Worm (Caenorhabditis elegans) whole organism, late embryonic: ENCODE results near the gene srw-24.

Experiments
- C08G9.2 ChIP-seq: sonication (generic microtip); optimal IDR thresholded peaks from 2 replicates; lab custom pipeline; 2016; ENCODE audit warnings: mild to moderate bottlenecking, missing genetic modification characterization, moderate library complexity, missing compliant biosample characterization
- C38D4.7 ChIP-seq: fragments of 200-800 bp; sonication (Bioruptor generic); optimal IDR thresholded peaks from 2 replicates; lab custom pipeline; 2018; ENCODE audit warnings: mild to moderate bottlenecking, missing genetic modification characterization, moderate library complexity, missing compliant biosample characterization
- K02D7.2 ChIP-seq: sonication (generic microtip); optimal IDR thresholded peaks from 2 replicates; lab custom pipeline; 2017; ENCODE audit warnings: mild to moderate bottlenecking, missing genetic modification characterization, missing compliant biosample characterization
- T23F11.4 ChIP-seq: fragments of 200-800 bp; sonication (Bioruptor generic); optimal IDR thresholded peaks from 2 replicates; lab custom pipeline; 2018; ENCODE audit warnings: mild to moderate bottlenecking, missing genetic modification characterization, missing compliant biosample characterization
- ahr-1 ChIP-seq: sonication (generic microtip); optimal IDR thresholded peaks from 2 replicates; lab custom pipeline; 2016; ENCODE audit warnings: missing genetic modification characterization, missing compliant biosample characterization
- ama-1 ChIP-seq: fragments of 150-350 bp; optimal IDR thresholded peaks from 2 replicates; lab custom pipeline; 2014
- ceh-14 ChIP-seq: sonication (generic microtip); optimal IDR thresholded peaks from 2 replicates; lab custom pipeline; 2016; ENCODE audit warnings: missing genotype, missing genetic modification characterization, missing compliant biosample characterization
- ceh-18 ChIP-seq: sonication (generic microtip); optimal IDR thresholded peaks from 2 replicates; lab custom pipeline; 2016; ENCODE audit warnings: missing genetic modification characterization, missing compliant biosample characterization
- ceh-30 ChIP-seq: fragments of 150-350 bp; optimal IDR thresholded peaks from 2 replicates; lab custom pipeline; 2014; ENCODE audit warnings: missing biosample characterization, missing genetic modification characterization
- ceh-31 ChIP-seq: sonication (generic microtip); optimal IDR thresholded peaks from 2 replicates; lab custom pipeline; 2016; ENCODE audit warnings: missing genetic modification characterization, missing compliant biosample characterization
- ceh-45 ChIP-seq: fragments of 200-800 bp; sonication (Bioruptor generic); IDR thresholded peaks from 2 replicates; pipeline ENCODE4 v1.3.6; 2022; ENCODE audit warnings: missing genetic modification reagents, missing genetic modification characterization, missing compliant biosample characterization
- ceh-6 ChIP-seq: fragments of 200-800 bp; sonication (Bioruptor generic); optimal IDR thresholded peaks from 2 replicates; lab custom pipeline; 2018; ENCODE audit warnings: mild to moderate bottlenecking, missing genetic modification characterization, missing compliant biosample characterization
- ceh-9 ChIP-seq: sonication (generic microtip); optimal IDR thresholded peaks from 2 replicates; lab custom pipeline; 2016; ENCODE audit warnings: mild to moderate bottlenecking, missing genetic modification characterization, inconsistent platforms, missing compliant biosample characterization
- dmd-4 ChIP-seq: sonication (generic microtip); optimal IDR thresholded peaks from 2 replicates; lab custom pipeline; 2016; ENCODE audit warnings: borderline replicate concordance, missing genetic modification characterization, missing compliant biosample characterization
- elt-2 ChIP-seq: sonication (generic microtip); optimal IDR thresholded peaks from 2 replicates; lab custom pipeline; 2016; ENCODE audit warnings: missing genetic modification reagents, missing genetic modification characterization, missing compliant biosample characterization
- fax-1 ChIP-seq: sonication (generic microtip); optimal IDR thresholded peaks from 2 replicates; lab custom pipeline; 2016; ENCODE audit warnings: missing genotype, missing genetic modification characterization, missing compliant biosample characterization
- fkh-6 ChIP-seq: sonication (generic microtip); optimal IDR thresholded peaks from 2 replicates; lab custom pipeline; 2016; ENCODE audit warnings: missing genetic modification characterization, missing compliant biosample characterization
- gmeb-2 ChIP-seq: sonication (generic microtip); optimal IDR thresholded peaks from 2 replicates; lab custom pipeline; 2016; ENCODE audit warnings: missing genetic modification characterization, inconsistent platforms, missing compliant biosample characterization
- hlh-13 ChIP-seq: fragments of 200-800 bp; sonication (Bioruptor generic); optimal IDR thresholded peaks from 2 replicates; lab custom pipeline; 2018; ENCODE audit warnings: mild to moderate bottlenecking, missing genetic modification characterization, missing compliant biosample characterization
- hlh-30 ChIP-seq: sonication (generic microtip); optimal IDR thresholded peaks from 2 replicates; lab custom pipeline; 2017; ENCODE audit warnings: antibody characterized with exemption, missing genetic modification characterization, missing compliant biosample characterization; ENCODE audit not compliant: insufficient read depth
- hlh-6 ChIP-seq: sonication (generic microtip); optimal IDR thresholded peaks from 2 replicates; lab custom pipeline; 2016; ENCODE audit warnings: missing genotype, missing genetic modification characterization, missing compliant biosample characterization
- lin-11 ChIP-seq: fragments of 200-800 bp; sonication (Bioruptor generic); optimal IDR thresholded peaks from 2 replicates; lab custom pipeline; 2018; ENCODE audit warnings: mild to moderate bottlenecking, missing genetic modification characterization, missing compliant biosample characterization
- mec-3 ChIP-seq: sonication (generic microtip); optimal IDR thresholded peaks from 2 replicates; lab custom pipeline; 2016; ENCODE audit warnings: borderline replicate concordance, missing genetic modification characterization, missing compliant biosample characterization
- nfya-1 ChIP-seq: sonication (generic microtip); optimal IDR thresholded peaks from 2 replicates; lab custom pipeline; 2017; ENCODE audit warnings: missing genetic modification characterization, mild to moderate bottlenecking, missing compliant biosample characterization, antibody characterized with exemption, moderate library complexity
- nhr-11 ChIP-seq: fragments of 150-350 bp; optimal IDR thresholded peaks from 2 replicates; lab custom pipeline; 2014; ENCODE audit warnings: missing biosample characterization, missing genetic modification characterization
- nhr-232 ChIP-seq: sonication (generic microtip); optimal IDR thresholded peaks from 2 replicates; lab custom pipeline; 2016; ENCODE audit warnings: missing genetic modification characterization, missing compliant biosample characterization
- odd-2 ChIP-seq: sonication (generic microtip); optimal IDR thresholded peaks from 2 replicates; lab custom pipeline; 2017; ENCODE audit warnings: antibody characterized with exemption, mild to moderate bottlenecking, missing genetic modification characterization, missing compliant biosample characterization
- pag-3 ChIP-seq: sonication (generic microtip); optimal IDR thresholded peaks from 2 replicates; lab custom pipeline; 2016; ENCODE audit warnings: missing compliant biosample characterization, missing genetic modification characterization, borderline replicate concordance
- pat-9 ChIP-seq: fragments of 200-800 bp; sonication (Bioruptor generic); optimal IDR thresholded peaks from 2 replicates; lab custom pipeline; 2018; ENCODE audit warnings: mild to moderate bottlenecking, missing genetic modification characterization, moderate library complexity, missing compliant biosample characterization
- pha-2 ChIP-seq: sonication (generic microtip); optimal IDR thresholded peaks from 2 replicates; lab custom pipeline; 2017; ENCODE audit warnings: mild to moderate bottlenecking, missing genetic modification characterization, missing compliant biosample characterization
- ref-2 ChIP-seq: sonication (generic microtip); optimal IDR thresholded peaks from 2 replicates; lab custom pipeline; 2016; ENCODE audit warnings: missing genetic modification characterization, missing compliant biosample characterization
- rnt-1 ChIP-seq: sonication (generic microtip); optimal IDR thresholded peaks from 2 replicates; lab custom pipeline; 2016; ENCODE audit warnings: missing genetic modification characterization, missing compliant biosample characterization
- sox-4 ChIP-seq: sonication (generic microtip); optimal IDR thresholded peaks from 2 replicates; lab custom pipeline; 2017; ENCODE audit warnings: mild to moderate bottlenecking, missing genetic modification characterization, inconsistent platforms, missing compliant biosample characterization
- ttx-3 ChIP-seq: sonication (generic microtip); optimal IDR thresholded peaks from 2 replicates; lab custom pipeline; 2016; ENCODE audit warnings: missing genetic modification reagents, missing genetic modification characterization, missing compliant biosample characterization
- unc-3 ChIP-seq, 2 experiments: fragments of 200-800 bp in 1 of 2; sonication (Bioruptor generic) in 1 of 2; sonication (generic microtip) in 1 of 2; conservative IDR thresholded peaks in 1 of 2; optimal IDR thresholded peaks in 1 of 2; 2 replicates each; pipeline versions ENCODE4 v1.3.6 to Lab custom; 2016 to 2022; ENCODE audit warnings: missing compliant biosample characterization in 2 of 2, missing genetic modification characterization in 2 of 2, missing genetic modification reagents in 1 of 2

srw-24 gene

ce11 chrV:15192377-15192776 lies 31.4 kb upstream of the srw-24 start, which contains the start of gene plc-2:
TSS of gene plc-2 (plus strand) at chrV:15192572.
- TF ChIP-seq fax-1 (tag; lab: Kevin White, UChicago) (no peak), mec-3 (tag; lab: Kevin White, UChicago) (no peak)

ce11 chrV:15193909-15194308 lies 29.9 kb upstream of the srw-24 start, which contains the start of gene Y75B12B.13:
TSS of gene Y75B12B.13 (minus strand) at chrV:15194009.
- TF ChIP-seq ceh-31: no peak
- TF ChIP-seq nfya-1 (tag; lab: Kevin White, UChicago): no peak
- no peak for TF ChIP-seq odd-2 (tag; lab: Kevin White, UChicago)
- no peak for TF ChIP-seq ceh-45
- no peak for TF ChIP-seq dmd-4 (tag; lab: Kevin White, UChicago)
- no peak for TF ChIP-seq pha-2 (tag; lab: Kevin White, UChicago)
- no peak for TF ChIP-seq lin-11 (tag; lab: Kevin White, UChicago)
- TF ChIP-seq nhr-232 (tag; lab: Kevin White, UChicago): no peak
- no peak for TF ChIP-seq gmeb-2 (tag; lab: Kevin White, UChicago)
- TF ChIP-seq ceh-30: no peak
- TF ChIP-seq ceh-9: no peak
- TF ChIP-seq rnt-1 (tag; lab: Kevin White, UChicago): no peak
- TF ChIP-seq, all 69 proteins: peak for 0

- TF ChIP-seq pat-9 (no peak), ahr-1 (no peak), ceh-18 (tag; lab: Kevin White, UChicago) (no peak), ttx-3 (tag; lab: Kevin White, UChicago) (no peak), ref-2 (tag; lab: Kevin White, UChicago) (no peak), ceh-14 (tag; lab: Kevin White, UChicago) (no peak), ceh-31 (no peak), T23F11.4 (GFP tag; lab: Kevin White, UChicago) (no peak), C08G9.2 (tag; lab: Kevin White, UChicago) (no peak), ceh-45 (no peak), ceh-6 (GFP tag; lab: Kevin White, UChicago) (no peak), hlh-13 (GFP tag; lab: Kevin White, UChicago) (no peak), hlh-6 (tag; lab: Kevin White, UChicago) (no peak), C38D4.7 (GFP tag; lab: Kevin White, UChicago) (no peak)
- TF ChIP-seq, all 69 proteins: peak for 0
These were observed 25.8 kb upstream of the srw-24 start, which contains the start of gene srw-1 for ce11 chrV:15197955-15198354. TSS of gene srw-1 (plus strand) at chrV:15198255.

- TF ChIP-seq elt-2 (tag; lab: Kevin White, UChicago) (no peak), ama-1 (lab: Kevin White, UChicago) (no peak), ceh-30 (no peak), pat-9 (no peak), nhr-11 (tag; lab: Kevin White, UChicago) (no peak), pag-3 (tag; lab: Kevin White, UChicago) (no peak), fkh-6 (tag; lab: Kevin White, UChicago) (no peak), K02D7.2 (tag; lab: Kevin White, UChicago) (no peak), ceh-6 (GFP tag; lab: Kevin White, UChicago) (no peak), dmd-4 (tag; lab: Kevin White, UChicago) (no peak), gmeb-2 (tag; lab: Kevin White, UChicago) (no peak), nhr-232 (tag; lab: Kevin White, UChicago) (no peak), sox-4 (tag; lab: Kevin White, UChicago) (no peak), hlh-30 (tag; lab: Kevin White, UChicago) (no peak), unc-3 (GFP tag; conservative IDR thresholded peaks at IDR 0.05; lab: Robert Waterston, UW) (no peak), unc-3 (tag; optimal IDR thresholded peaks at IDR 0.05; lab: Kevin White, UChicago) (no peak)
These were observed 24.0 kb upstream of the srw-24 start, which contains the start of gene Y75B12B.10 for ce11 chrV:15199768-15200167. TSS of gene Y75B12B.10 (plus strand) at chrV:15200068.
